Worm (Caenorhabditis elegans) whole organism, L1 larva: ENCODE measurements around the gene irld-61.
A peak's percentile ranks its signal among the peaks of the same experiment; 100 is the strongest.

Experiments used
- C04F5.9 ChIP-seq: sonication (generic microtip); optimal IDR thresholded peaks from 2 replicates; lab custom pipeline; 2016; ENCODE audit warnings: missing genetic modification characterization, missing compliant biosample characterization
- C16A3.4 ChIP-seq: fragments of 150-350 bp; optimal IDR thresholded peaks from 2 replicates; lab custom pipeline; 2014; ENCODE audit warnings: missing biosample characterization, missing genetic modification characterization
- C34B4.2 ChIP-seq: sonication (generic microtip); optimal IDR thresholded peaks from 2 replicates; lab custom pipeline; 2017; ENCODE audit warnings: mild to moderate bottlenecking, missing genetic modification characterization, missing compliant biosample characterization
- aha-1 ChIP-seq: fragments of 150-350 bp; optimal IDR thresholded peaks from 2 replicates; lab custom pipeline; 2014; ENCODE audit warnings: missing biosample characterization, missing genetic modification characterization
- aly-2 ChIP-seq: fragments of 150-350 bp; optimal IDR thresholded peaks from 2 replicates; lab custom pipeline; 2014; ENCODE audit warnings: missing biosample characterization, missing genetic modification characterization
- ama-1 ChIP-seq: fragments of 150-350 bp; optimal IDR thresholded peaks from 2 replicates; lab custom pipeline; 2014
- ceh-63 ChIP-seq: fragments of 200-800 bp; sonication (Bioruptor generic); optimal IDR thresholded peaks from 2 replicates; lab custom pipeline; 2018; ENCODE audit warnings: mild to moderate bottlenecking, missing genetic modification characterization, missing compliant biosample characterization
- ceh-82 ChIP-seq, 3 experiments: fragments of 150-350 bp in 1 of 3; sonication (generic microtip) in 2 of 3; optimal IDR thresholded peaks; 2 replicates each; lab custom pipeline; 2014 to 2017; ENCODE audit warnings: missing biosample characterization in 3 of 3, missing genetic modification characterization in 3 of 3
- dpl-1 ChIP-seq, 3 experiments: fragments of 150-350 bp in 2 of 3; sonication (generic microtip) in 1 of 3; optimal IDR thresholded peaks; 2 replicates each; lab custom pipeline; 2014 to 2017; ENCODE audit warnings: missing biosample characterization in 3 of 3, missing genetic modification characterization in 3 of 3, missing genetic modification reagents in 3 of 3
- dsc-1 ChIP-seq: sonication (generic microtip); optimal IDR thresholded peaks from 2 replicates; lab custom pipeline; 2016; ENCODE audit warnings: mild to moderate bottlenecking, missing genetic modification characterization, missing compliant biosample characterization
- efl-1 ChIP-seq, 4 experiments: fragments of 150-350 bp; optimal IDR thresholded peaks in 3 of 4; peaks in 1 of 4; 1 replicate in 1 of 4; 2 replicates in 3 of 4; lab custom pipeline; 2014; ENCODE audit warnings: missing biosample characterization in 2 of 4, missing genetic modification characterization in 2 of 4, missing genetic modification reagents in 2 of 4
- efl-3 ChIP-seq: fragments of 200-800 bp; sonication (Bioruptor generic); optimal IDR thresholded peaks from 2 replicates; lab custom pipeline; 2018; ENCODE audit warnings: mild to moderate bottlenecking, missing genetic modification characterization, missing compliant biosample characterization
- egl-13 ChIP-seq: sonication (generic microtip); optimal IDR thresholded peaks from 2 replicates; lab custom pipeline; 2016; ENCODE audit warnings: missing genotype, missing genetic modification reagents, missing genetic modification characterization, missing compliant biosample characterization
- elt-3 ChIP-seq, 6 experiments: fragments of 150-350 bp in 1 of 6; sonication (generic microtip); optimal IDR thresholded peaks; 2 replicates each; lab custom pipeline; 2017 to 2018; ENCODE audit warnings: missing biosample characterization in 6 of 6, missing genetic modification characterization in 6 of 6, inconsistent platforms in 1 of 6
- ets-5 ChIP-seq: fragments of 200-800 bp; sonication (Bioruptor generic); IDR thresholded peaks from 2 replicates; pipeline ENCODE4 v1.3.6; 2022; ENCODE audit warnings: missing genetic modification characterization, missing compliant biosample characterization
- fkh-10 ChIP-seq: sonication (generic microtip); optimal IDR thresholded peaks from 2 replicates; lab custom pipeline; 2017; ENCODE audit warnings: missing biosample characterization, missing genetic modification reagents, missing genetic modification characterization
- fkh-8 ChIP-seq: sonication (generic microtip); optimal IDR thresholded peaks from 2 replicates; lab custom pipeline; 2016; ENCODE audit warnings: mild to moderate bottlenecking, missing genetic modification characterization, missing compliant biosample characterization
- fos-1 ChIP-seq: fragments of 150-350 bp; optimal IDR thresholded peaks from 2 replicates; lab custom pipeline; 2014; ENCODE audit warnings: missing biosample characterization, missing genetic modification characterization
- grh-1 ChIP-seq: fragments of 200-800 bp; sonication (Bioruptor generic); IDR thresholded peaks from 2 replicates; pipeline ENCODE4 v1.3.6; 2022; ENCODE audit warnings: missing genetic modification reagents, missing genetic modification characterization, missing compliant biosample characterization
- hlh-17 ChIP-seq: fragments of 200-800 bp; sonication (Bioruptor generic); optimal IDR thresholded peaks from 2 replicates; lab custom pipeline; 2018; ENCODE audit warnings: missing genetic modification characterization, mild to moderate bottlenecking, missing compliant biosample characterization, moderate library complexity, borderline replicate concordance
- lin-35 ChIP-seq, 2 experiments: fragments of 150-350 bp; optimal IDR thresholded peaks; 2 replicates each; lab custom pipeline; 2014; ENCODE audit warnings: missing biosample characterization in 2 of 2, missing genetic modification characterization in 2 of 2, missing genetic modification reagents in 2 of 2
- mep-1 ChIP-seq: fragments of 150-350 bp; optimal IDR thresholded peaks from 2 replicates; lab custom pipeline; 2014; ENCODE audit warnings: missing biosample characterization, missing genetic modification characterization
- nhr-12 ChIP-seq: sonication (generic microtip); optimal IDR thresholded peaks from 2 replicates; lab custom pipeline; 2017; ENCODE audit warnings: missing biosample characterization, missing genetic modification characterization
- nhr-47 ChIP-seq: sonication (generic microtip); optimal IDR thresholded peaks from 2 replicates; lab custom pipeline; 2016; ENCODE audit warnings: mild to moderate bottlenecking, missing genetic modification characterization, moderate library complexity, missing compliant biosample characterization
- rnt-1 ChIP-seq: sonication (generic microtip); optimal IDR thresholded peaks from 2 replicates; lab custom pipeline; 2016; ENCODE audit warnings: mild to moderate bottlenecking, missing genetic modification characterization, moderate library complexity, missing compliant biosample characterization
- snu-23 ChIP-seq: sonication (generic microtip); optimal IDR thresholded peaks from 2 replicates; lab custom pipeline; 2016; ENCODE audit warnings: missing genetic modification characterization, missing compliant biosample characterization
- sptf-1 ChIP-seq: fragments of 150-350 bp; optimal IDR thresholded peaks from 2 replicates; lab custom pipeline; 2014; ENCODE audit warnings: missing biosample characterization, missing genetic modification characterization
- unc-30 ChIP-seq: sonication (generic microtip); optimal IDR thresholded peaks from 2 replicates; lab custom pipeline; 2017; ENCODE audit warnings: missing biosample characterization, missing genetic modification characterization
- unc-62 ChIP-seq: fragments of 150-350 bp; optimal IDR thresholded peaks from 2 replicates; lab custom pipeline; 2014; ENCODE audit warnings: missing biosample characterization, missing genetic modification reagents, missing genetic modification characterization
- vab-15 ChIP-seq: sonication (generic microtip); optimal IDR thresholded peaks from 2 replicates; lab custom pipeline; 2017; ENCODE audit warnings: missing genotype, mild to moderate bottlenecking, missing genetic modification characterization, missing compliant biosample characterization
- xbp-1 ChIP-seq: sonication (generic microtip); optimal IDR thresholded peaks from 2 replicates; lab custom pipeline; 2016; ENCODE audit warnings: missing genetic modification characterization, missing compliant biosample characterization
- ztf-11 ChIP-seq, 2 experiments: sonication (generic microtip); optimal IDR thresholded peaks; 2 replicates each; lab custom pipeline; 2016 to 2017; ENCODE audit warnings: missing genetic modification characterization in 2 of 2, missing biosample characterization in 1 of 2, missing compliant biosample characterization in 1 of 2

irld-61 gene

ce11 chrIII:12755048-12755447 lies 9.3 kb upstream of the irld-61 start, which contains the start of gene srw-10:
Gene srw-10, plus strand, starts transcription at chrIII:12755348.
- TF ChIP-seq rnt-1 (tag; lab: Kevin White, UChicago) (no peak), fkh-8 (tag; lab: Kevin White, UChicago) (peak; percentile 0), ama-1 (lab: Kevin White, UChicago) (no peak)

- TF ChIP-seq hlh-17 (no peak), dsc-1 (no peak), grh-1 (no peak), vab-15 (tag; lab: Kevin White, UChicago) (no peak), efl-3 (GFP tag; lab: Kevin White, UChicago) (no peak), nhr-12 (tag; lab: Kevin White, UChicago) (no peak), efl-1 (optimal IDR thresholded peaks at IDR 0.05; lab: Kevin White, UChicago) (no peak), efl-1 (GFP tag; optimal IDR thresholded peaks at IDR 0.05 in 1 of 2; lab: Kevin White, UChicago) (no peak), ets-5 (GFP tag; lab: Robert Waterston, UW) (no peak), aly-2 (no peak), dpl-1 (GFP tag; optimal IDR thresholded peaks at IDR 0.05; lab: Kevin White, UChicago) (no peak), fkh-8 (tag; lab: Kevin White, UChicago) (no peak), fos-1 (tag; lab: Kevin White, UChicago) (no peak), sptf-1 (tag; lab: Kevin White, UChicago) (no peak), ztf-11 (tag; optimal IDR thresholded peaks at IDR 0.05; lab: Kevin White, UChicago) (no peak), ama-1 (lab: Kevin White, UChicago) (no peak), lin-35 (GFP tag; optimal IDR thresholded peaks at IDR 0.05; lab: Kevin White, UChicago) (no peak), snu-23 (GFP tag; lab: Kevin White, UChicago) (no peak), elt-3 (tag; optimal IDR thresholded peaks at IDR 0.05; lab: Kevin White, UChicago) (no peak), C16A3.4 (tag; lab: Kevin White, UChicago) (no peak)
- TF ChIP-seq, all 84 proteins: peak for 0
These were observed 7.0 kb upstream of the irld-61 start, which contains the start of gene srw-9 for ce11 chrIII:12757367-12757766. Gene srw-9, plus strand, starts transcription at chrIII:12757667.

ce11 chrIII:12773753-12774152 lies 9.4 kb downstream of the irld-61 start:
- TF ChIP-seq efl-1 (optimal IDR thresholded peaks at IDR 0.05; lab: Kevin White, UChicago) (no peak), efl-1 (GFP tag; optimal IDR thresholded peaks at IDR 0.05 in 1 of 2; lab: Kevin White, UChicago) (peak in 1 of 2 experiments; percentile 76), aha-1 (tag; lab: Kevin White, UChicago) (no peak)

ce11 chrIII:12779676-12780337 lies 15.5 kb downstream of the irld-61 start, which contains the start of gene gab-1:
Gene gab-1, minus strand, starts transcription at chrIII:12779726.
- TF ChIP-seq elt-3 (tag; optimal IDR thresholded peaks at IDR 0.05; lab: Kevin White, UChicago) (no peak), nhr-47 (tag; lab: Kevin White, UChicago) (no peak), dsc-1 (no peak), xbp-1 (no peak), C34B4.2 (no peak), unc-62 (GFP tag; lab: Kevin White, UChicago) (no peak), ceh-63 (GFP tag; lab: Kevin White, UChicago) (no peak), efl-1 (optimal IDR thresholded peaks at IDR 0.05; lab: Kevin White, UChicago) (no peak), efl-1 (GFP tag; optimal IDR thresholded peaks at IDR 0.05 in 1 of 2; lab: Kevin White, UChicago) (no peak), nhr-12 (tag; lab: Kevin White, UChicago) (no peak), ets-5 (GFP tag; lab: Robert Waterston, UW) (no peak), egl-13 (tag; lab: Kevin White, UChicago) (no peak), lin-35 (GFP tag; optimal IDR thresholded peaks at IDR 0.05; lab: Kevin White, UChicago) (no peak), ceh-82 (tag; optimal IDR thresholded peaks at IDR 0.05; lab: Kevin White, UChicago) (no peak), C04F5.9 (tag; lab: Kevin White, UChicago) (no peak), fkh-10 (GFP tag; lab: Kevin White, UChicago) (no peak), snu-23 (GFP tag; lab: Kevin White, UChicago) (no peak), mep-1 (tag; lab: Kevin White, UChicago) (no peak), unc-30 (tag; lab: Kevin White, UChicago) (no peak)
